Fruit fly (Drosophila melanogaster): ENCODE measurements around the gene bsk.

The bsk gene

DNA sequence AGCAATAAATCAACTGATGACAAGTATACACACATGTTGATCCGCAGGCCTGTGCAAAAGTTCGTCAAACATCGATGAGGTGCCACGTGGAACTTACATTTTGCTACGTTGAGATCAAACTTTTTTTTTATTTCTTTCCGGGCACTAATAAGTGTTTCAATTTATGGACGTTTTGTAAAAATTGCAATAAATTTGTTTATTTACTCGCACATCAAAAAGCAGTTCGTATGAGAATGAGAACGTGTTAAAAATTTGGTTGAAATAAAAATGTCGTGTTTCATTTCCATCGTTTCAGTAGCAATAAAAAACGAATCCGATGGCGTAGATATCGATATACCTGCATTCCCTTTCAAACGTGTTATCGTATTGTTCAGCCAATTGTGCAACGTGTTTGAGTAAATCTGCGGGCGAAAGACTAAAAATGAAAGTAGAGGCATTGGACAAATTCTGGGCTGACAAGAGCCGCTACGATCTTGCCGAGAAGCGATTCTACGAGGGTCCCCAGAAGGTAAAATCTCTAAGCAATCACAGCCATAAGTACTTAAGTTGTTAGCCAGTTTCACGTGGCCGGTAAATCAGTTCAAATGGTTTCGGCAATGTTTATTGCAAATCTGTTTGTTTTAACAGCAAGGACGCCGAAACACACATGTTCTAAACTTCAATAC lies 18.0 kb downstream of the bsk start, which contains the start of gene eEF1delta:
Gene eEF1delta, plus strand, starts transcription at position 356 of the 665 bp plus-strand sequence.
- no peak for TF ChIP-seq noc (tag; optimal IDR thresholded peaks at IDR 0.05)

DNA sequence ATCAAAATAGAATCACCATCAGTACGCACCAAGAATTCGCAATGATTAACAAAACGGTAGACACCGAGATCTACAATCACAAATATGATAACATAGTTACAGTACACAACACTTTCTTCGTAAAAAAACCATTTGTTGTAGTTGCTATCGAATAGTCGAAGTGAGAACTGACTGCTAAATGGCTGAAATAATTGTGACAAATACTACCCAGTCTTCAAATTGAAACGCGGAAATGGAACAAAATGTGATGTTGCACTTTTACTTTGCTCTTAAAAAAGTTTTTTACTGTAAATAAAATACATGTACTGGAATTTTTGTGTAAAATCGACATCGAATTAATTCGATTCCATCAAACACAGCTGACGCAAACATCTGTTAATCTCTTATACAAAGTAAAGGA lies 18.8 kb downstream of the bsk start, which contains the start of gene ova:
Gene ova, minus strand, starts transcription at position 183 of the 400 bp plus-strand sequence.
- no peak for TF ChIP-seq noc (tag; optimal IDR thresholded peaks at IDR 0.05)

- TF ChIP-seq noc (tag; optimal IDR thresholded peaks at IDR 0.05), result no peak
These were observed 19.2 kb downstream of the bsk start for dm6 chr2L:10231092-10231494.

DNA sequence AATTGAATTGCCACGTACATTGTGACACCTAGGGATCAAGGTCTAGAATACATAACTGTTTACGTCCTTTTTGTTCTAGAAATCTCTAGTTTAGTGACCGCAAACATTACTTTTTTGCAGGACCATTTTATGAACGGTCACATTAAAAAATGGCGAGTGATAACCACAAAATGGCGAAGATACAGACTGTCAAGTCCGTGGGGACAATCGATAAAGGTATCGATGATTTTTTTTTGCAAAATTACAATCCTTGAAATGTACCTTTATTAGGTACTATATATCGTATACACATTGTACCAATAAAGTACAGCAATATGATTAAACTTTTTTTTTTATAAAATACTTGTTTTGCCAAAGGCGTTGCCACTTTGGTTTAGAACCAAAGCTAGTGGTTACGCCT lies 19.8 kb downstream of the bsk start:
- no peak for TF ChIP-seq noc (tag; optimal IDR thresholded peaks at IDR 0.05)

dm6 chr2L:10226724-10227407 lies 23.4 kb downstream of the bsk start, which contains the start of gene CG5708:
TSS of gene CG5708 (minus strand) at chr2L:10226808.
- TF ChIP-seq noc (tag; optimal IDR thresholded peaks at IDR 0.05), result no peak

dm6 chr2L:10226213-10226723 lies 24.0 kb downstream of the bsk start:
- no peak for TF ChIP-seq noc (tag; optimal IDR thresholded peaks at IDR 0.05)

dm6 chr2L:10222550-10223231 lies 27.6 kb downstream of the bsk start, which contains the start of gene Bcs1:
TSS of gene Bcs1 (plus strand) at chr2L:10222657.
- no peak for TF ChIP-seq noc (tag; optimal IDR thresholded peaks at IDR 0.05)

- TF ChIP-seq noc (tag; optimal IDR thresholded peaks at IDR 0.05), result no peak
These were observed 29.0 kb downstream of the bsk start for dm6 chr2L:10221387-10221705.

DNA sequence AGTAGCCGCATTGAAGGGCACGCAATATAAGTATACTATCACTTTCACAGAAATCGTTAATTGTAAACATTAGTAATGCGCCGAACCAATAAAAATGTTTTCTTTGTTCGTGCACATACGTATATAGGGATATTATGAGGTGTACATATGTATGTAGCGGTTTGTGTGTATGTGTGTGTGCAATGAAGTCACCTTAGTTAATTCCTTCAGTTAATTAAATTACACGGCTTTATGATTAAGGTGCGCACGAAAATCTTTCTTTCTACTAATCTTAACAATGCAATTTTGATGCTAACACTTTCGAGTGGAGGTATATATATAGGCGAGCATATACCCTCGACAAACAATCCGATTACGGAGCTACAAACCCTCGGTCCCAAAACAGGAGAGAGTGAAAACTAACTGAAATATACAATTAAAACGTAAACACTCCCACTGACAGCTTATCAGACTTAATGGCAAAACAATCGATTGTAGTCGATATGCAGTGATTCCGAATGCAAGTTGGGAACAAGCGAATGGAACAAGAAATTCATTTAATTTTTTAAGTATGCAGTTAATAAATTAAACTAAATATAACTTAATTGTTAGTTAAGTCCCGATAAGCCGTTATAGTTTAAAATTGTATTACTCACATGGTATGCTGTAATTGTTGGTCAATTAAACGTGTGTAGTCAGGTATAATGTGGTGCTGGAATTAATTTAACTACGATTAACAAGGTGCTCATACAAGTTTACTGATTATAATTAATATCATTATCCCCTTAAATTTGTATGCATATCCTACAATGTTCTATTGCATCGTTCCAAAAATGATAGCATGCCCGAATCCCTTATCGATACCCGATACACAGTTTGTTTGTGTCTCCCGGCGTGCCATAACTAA lies 29.6 kb downstream of the bsk start, which contains the start of the genes Npc1a and Prosalpha6:
Gene Npc1a, minus strand, starts transcription at position 716 of the 886 bp plus-strand sequence.
Gene Prosalpha6, plus strand, starts transcription at position 851 of the 886 bp plus-strand sequence.
- no peak for TF ChIP-seq noc (tag; optimal IDR thresholded peaks at IDR 0.05)

- no peak for TF ChIP-seq noc (tag; optimal IDR thresholded peaks at IDR 0.05)
These were observed 30.3 kb downstream of the bsk start for dm6 chr2L:10220010-10220409.

- no peak for TF ChIP-seq noc (tag; optimal IDR thresholded peaks at IDR 0.05)
These were observed 39.4 kb downstream of the bsk start, which contains the start of the genes CG5727 and ath for dm6 chr2L:10210631-10211557. TSS of gene CG5727 (minus strand) at chr2L:10210681. TSS of gene ath (plus strand) at chr2L:10211143.

DNA sequence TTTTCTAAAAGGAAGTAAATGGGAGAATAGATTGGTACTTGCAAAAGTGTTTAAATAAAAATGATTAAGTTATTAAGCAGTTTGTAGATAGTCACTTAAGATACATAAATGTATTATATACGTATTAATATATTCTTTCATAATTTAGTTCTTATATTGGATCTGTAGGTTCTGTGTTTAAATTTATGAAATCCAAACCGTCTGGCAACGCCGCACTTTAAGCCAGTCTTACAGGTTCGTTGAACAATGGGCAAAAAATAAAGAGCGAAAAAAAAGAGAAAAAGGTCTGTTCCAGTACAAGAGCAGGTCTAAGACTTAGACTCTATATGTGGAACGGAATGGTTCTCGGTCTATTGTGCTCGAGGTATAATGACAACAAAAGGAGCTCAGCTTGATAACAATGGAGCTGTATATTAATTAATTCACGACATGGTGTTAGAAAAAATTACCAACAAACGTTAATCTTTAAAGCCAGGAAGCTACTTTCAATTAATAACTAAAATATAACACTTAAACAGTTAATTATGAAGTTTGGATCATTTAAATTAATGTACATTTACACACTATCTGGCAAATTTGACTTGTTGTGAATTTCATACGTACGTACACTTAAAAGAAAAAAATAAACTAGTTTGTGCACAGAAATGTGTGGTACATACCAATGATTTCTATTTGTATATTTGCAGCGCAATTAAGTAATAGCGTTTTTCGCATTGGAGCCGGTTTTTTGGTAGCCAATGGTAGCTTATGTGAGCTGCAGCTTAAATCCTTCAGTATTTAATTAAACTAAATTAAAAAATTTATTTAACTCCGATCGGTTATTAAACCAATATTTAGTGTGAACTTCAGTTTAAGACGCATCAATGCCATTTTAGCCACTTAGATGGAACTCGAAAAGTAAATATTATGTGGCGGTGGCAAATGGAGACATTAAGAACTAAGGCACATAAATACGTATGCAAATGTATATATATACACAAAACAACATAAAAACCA lies 41.2 kb downstream of the bsk start, which contains the start of gene CG5731:
Gene CG5731, minus strand, starts transcription at position 946 of the 996 bp plus-strand sequence.
- TF ChIP-seq noc (tag; optimal IDR thresholded peaks at IDR 0.05), result no peak
